Worm (Caenorhabditis elegans) whole organism, mixed stage, embryonic: Measurements from ENCODE around the gene lgc-50.

Source experiments
- M03D4.4 ChIP-seq: sonication (generic microtip); optimal IDR thresholded peaks from 2 replicates; lab custom pipeline; 2017; ENCODE audit warnings: mild to moderate bottlenecking, missing genetic modification characterization, missing compliant biosample characterization
- blmp-1 ChIP-seq: fragments of 150-350 bp; optimal IDR thresholded peaks from 2 replicates; lab custom pipeline; 2014; ENCODE audit warnings: missing biosample characterization, missing genetic modification characterization
- ceh-39 ChIP-seq: fragments of 150-350 bp; optimal IDR thresholded peaks from 2 replicates; lab custom pipeline; 2014; ENCODE audit warnings: missing biosample characterization, missing genetic modification characterization
- ces-1 ChIP-seq: fragments of 150-350 bp; optimal IDR thresholded peaks from 2 replicates; lab custom pipeline; 2014; ENCODE audit warnings: missing biosample characterization, missing genetic modification reagents, missing genetic modification characterization
- cnd-1 ChIP-seq: fragments of 200-800 bp; sonication (Bioruptor generic); optimal IDR thresholded peaks from 2 replicates; lab custom pipeline; 2018; ENCODE audit warnings: mild to moderate bottlenecking, missing genetic modification characterization, missing compliant biosample characterization
- drap-1 ChIP-seq: fragments of 200-800 bp; sonication (Bioruptor generic); optimal IDR thresholded peaks from 3 replicates; lab custom pipeline; 2018; ENCODE audit warnings: mild to moderate bottlenecking, missing genetic modification characterization, missing compliant biosample characterization
- elt-1 ChIP-seq: sonication (generic microtip); optimal IDR thresholded peaks from 2 replicates; lab custom pipeline; 2017; ENCODE audit warnings: missing genetic modification characterization, mild to moderate bottlenecking, missing compliant biosample characterization, antibody characterized with exemption, moderate library complexity, borderline replicate concordance; ENCODE audit not compliant: insufficient read depth
- elt-3 ChIP-seq: fragments of 150-350 bp; optimal IDR thresholded peaks from 2 replicates; lab custom pipeline; 2014; ENCODE audit warnings: missing biosample characterization, missing genetic modification characterization
- flh-1 ChIP-seq: fragments of 200-800 bp; sonication (Bioruptor generic); optimal IDR thresholded peaks from 2 replicates; lab custom pipeline; 2018; ENCODE audit warnings: mild to moderate bottlenecking, missing genetic modification characterization, moderate library complexity, missing compliant biosample characterization
- hlh-1 ChIP-seq: fragments of 150-350 bp; optimal IDR thresholded peaks from 2 replicates; lab custom pipeline; 2014; ENCODE audit warnings: missing biosample characterization, missing genetic modification reagents, missing genetic modification characterization
- lin-13 ChIP-seq: fragments of 150-350 bp; optimal IDR thresholded peaks from 2 replicates; lab custom pipeline; 2014; ENCODE audit warnings: missing biosample characterization, missing genetic modification characterization
- lin-32 ChIP-seq: fragments of 200-800 bp; sonication (Bioruptor generic); optimal IDR thresholded peaks from 2 replicates; lab custom pipeline; 2018; ENCODE audit warnings: mild to moderate bottlenecking, missing genetic modification characterization, missing compliant biosample characterization
- lsy-2 ChIP-seq: fragments of 150-350 bp; optimal IDR thresholded peaks from 2 replicates; lab custom pipeline; 2014; ENCODE audit warnings: missing biosample characterization, missing genetic modification characterization
- mep-1 ChIP-seq: fragments of 150-350 bp; optimal IDR thresholded peaks from 2 replicates; lab custom pipeline; 2017; ENCODE audit warnings: missing biosample characterization, missing genetic modification reagents, missing genetic modification characterization, inconsistent platforms
- mls-2 ChIP-seq: sonication (generic microtip); optimal IDR thresholded peaks from 2 replicates; lab custom pipeline; 2016; ENCODE audit warnings: mild to moderate bottlenecking, missing genetic modification characterization, moderate library complexity, missing compliant biosample characterization
- nhr-12 ChIP-seq: fragments of 150-350 bp; optimal IDR thresholded peaks from 2 replicates; lab custom pipeline; 2014; ENCODE audit warnings: missing biosample characterization, missing genetic modification characterization
- nhr-2 ChIP-seq: fragments of 150-350 bp; optimal IDR thresholded peaks from 2 replicates; lab custom pipeline; 2014; ENCODE audit warnings: missing biosample characterization, missing genetic modification characterization
- nhr-237 ChIP-seq: fragments of 150-350 bp; optimal IDR thresholded peaks from 2 replicates; lab custom pipeline; 2014; ENCODE audit warnings: missing biosample characterization, missing genetic modification characterization
- nhr-28 ChIP-seq: fragments of 150-350 bp; optimal IDR thresholded peaks from 2 replicates; lab custom pipeline; 2014; ENCODE audit warnings: missing biosample characterization, missing genetic modification characterization
- nhr-76 ChIP-seq: sonication (generic microtip); optimal IDR thresholded peaks from 2 replicates; lab custom pipeline; 2017; ENCODE audit warnings: missing biosample characterization, missing genetic modification characterization
- pha-4 ChIP-seq: fragments of 150-350 bp; optimal IDR thresholded peaks from 2 replicates; lab custom pipeline; 2018; ENCODE audit warnings: missing biosample characterization, missing genetic modification reagents, missing genetic modification characterization
- sem-2 ChIP-seq: fragments of 200-800 bp; sonication (Bioruptor generic); optimal IDR thresholded peaks from 2 replicates; lab custom pipeline; 2018; ENCODE audit warnings: mild to moderate bottlenecking, missing genetic modification characterization, missing compliant biosample characterization
- snpc-4 ChIP-seq: fragments of 150-350 bp; optimal IDR thresholded peaks from 2 replicates; lab custom pipeline; 2014; ENCODE audit warnings: missing biosample characterization, missing genetic modification characterization
- sptf-1 ChIP-seq: sonication (generic microtip); optimal IDR thresholded peaks from 2 replicates; lab custom pipeline; 2017; ENCODE audit warnings: mild to moderate bottlenecking, missing genetic modification characterization, moderate library complexity, missing compliant biosample characterization
- unc-120 ChIP-seq: sonication (generic microtip); optimal IDR thresholded peaks from 2 replicates; lab custom pipeline; 2017; ENCODE audit warnings: missing genetic modification characterization, missing compliant biosample characterization; ENCODE audit not compliant: poor library complexity, severe bottlenecking
- unc-39 ChIP-seq: fragments of 150-350 bp; optimal IDR thresholded peaks from 2 replicates; lab custom pipeline; 2014; ENCODE audit warnings: missing biosample characterization, missing genetic modification characterization
- unc-62 ChIP-seq: fragments of 150-350 bp; optimal IDR thresholded peaks from 2 replicates; lab custom pipeline; 2014; ENCODE audit warnings: missing biosample characterization, missing genetic modification reagents, missing genetic modification characterization
- zip-8 ChIP-seq: fragments of 150-350 bp; optimal IDR thresholded peaks from 2 replicates; lab custom pipeline; 2014; ENCODE audit warnings: missing biosample characterization, missing genetic modification characterization
- ztf-11 ChIP-seq: fragments of 150-350 bp; optimal IDR thresholded peaks from 2 replicates; lab custom pipeline; 2014; ENCODE audit warnings: missing biosample characterization, missing genetic modification characterization

The lgc-50 gene

ce11 chrIII:7378945-7379344 lies 16.3 kb downstream of the lgc-50 start, which contains the start of gene T20B12.7:
TSS of gene T20B12.7 (minus strand) at chrIII:7379045.
- TF ChIP-seq cnd-1 (tag; lab: Kevin White, UChicago): no peak
- no peak for TF ChIP-seq elt-3
- TF ChIP-seq lin-13 (tag; lab: Kevin White, UChicago): no peak
- TF ChIP-seq mep-1 (tag; lab: Kevin White, UChicago): no peak
- TF ChIP-seq ceh-39 (tag; lab: Kevin White, UChicago): no peak
- TF ChIP-seq flh-1 (GFP tag; lab: Kevin White, UChicago): no peak
- no peak for TF ChIP-seq mls-2 (tag; lab: Kevin White, UChicago)
- TF ChIP-seq sptf-1: no peak

ce11 chrIII:7378522-7378921 lies 16.7 kb downstream of the lgc-50 start:
- no peak for TF ChIP-seq unc-120
- TF ChIP-seq mep-1 (tag; lab: Kevin White, UChicago): no peak
- TF ChIP-seq unc-62: no peak
- no peak for TF ChIP-seq elt-1 (tag; lab: Kevin White, UChicago)
- no peak for TF ChIP-seq snpc-4 (tag; lab: Kevin White, UChicago)
- TF ChIP-seq nhr-28: no peak
- no peak for TF ChIP-seq M03D4.4 (tag; lab: Kevin White, UChicago)
- TF ChIP-seq blmp-1 (tag; lab: Kevin White, UChicago): no peak
- TF ChIP-seq sptf-1: no peak
- no peak for TF ChIP-seq hlh-1
- TF ChIP-seq ces-1 (GFP tag; lab: Kevin White, UChicago): no peak
- no peak for TF ChIP-seq lin-13 (tag; lab: Kevin White, UChicago)

- no peak for TF ChIP-seq nhr-76 (tag; lab: Kevin White, UChicago)
- peak; percentile 38 for TF ChIP-seq drap-1 (GFP tag; lab: Kevin White, UChicago)
- peak; percentile 19 for TF ChIP-seq hlh-1
- TF ChIP-seq nhr-237: peak; percentile 56
- no peak for TF ChIP-seq lsy-2 (tag; lab: Kevin White, UChicago)
- TF ChIP-seq mls-2 (tag; lab: Kevin White, UChicago): peak; percentile 22
- TF ChIP-seq unc-39: no peak
- TF ChIP-seq lin-13 (tag; lab: Kevin White, UChicago): peak; percentile 15
- TF ChIP-seq pha-4 (tag; lab: Kevin White, UChicago): peak; percentile 66
- TF ChIP-seq unc-62: peak; percentile 51
- TF ChIP-seq zip-8 (tag; lab: Kevin White, UChicago): peak; percentile 78
- TF ChIP-seq sptf-1: peak; percentile 12
- no peak for TF ChIP-seq ceh-39 (tag; lab: Kevin White, UChicago)
- TF ChIP-seq nhr-2 (tag; lab: Kevin White, UChicago): peak; percentile 35
- TF ChIP-seq elt-3: peak; percentile 47
- no peak for TF ChIP-seq sem-2 (GFP tag; lab: Kevin White, UChicago)
- TF ChIP-seq, all 35 proteins: peak for 11
These were observed 19.0 kb downstream of the lgc-50 start for ce11 chrIII:7376143-7376802.

ce11 chrIII:7375434-7375833 lies 19.8 kb downstream of the lgc-50 start:
- TF ChIP-seq drap-1 (GFP tag; lab: Kevin White, UChicago) (no peak), elt-3 (peak; percentile 60), sem-2 (GFP tag; lab: Kevin White, UChicago) (no peak)

ce11 chrIII:7374681-7375271 lies 20.5 kb downstream of the lgc-50 start, which contains the start of gene mml-1:
TSS of gene mml-1 (minus strand) at chrIII:7374731.
- peak; percentile 46 for TF ChIP-seq hlh-1
- peak; percentile 29 for TF ChIP-seq unc-120
- TF ChIP-seq nhr-12: no peak
- no peak for TF ChIP-seq elt-3

- TF ChIP-seq lin-32 (no peak), nhr-237 (no peak), sem-2 (GFP tag; lab: Kevin White, UChicago) (no peak), cnd-1 (tag; lab: Kevin White, UChicago) (no peak), lin-13 (tag; lab: Kevin White, UChicago) (no peak), sptf-1 (no peak), flh-1 (GFP tag; lab: Kevin White, UChicago) (no peak), elt-3 (no peak), nhr-12 (no peak), ztf-11 (no peak), M03D4.4 (tag; lab: Kevin White, UChicago) (no peak), blmp-1 (tag; lab: Kevin White, UChicago) (no peak), snpc-4 (tag; lab: Kevin White, UChicago) (no peak), drap-1 (GFP tag; lab: Kevin White, UChicago) (no peak), elt-1 (tag; lab: Kevin White, UChicago) (no peak)
These were observed 21.3 kb downstream of the lgc-50 start for ce11 chrIII:7373802-7374435.
